Worm (Caenorhabditis elegans) whole organism, L1 larva: Measurements from ENCODE around the gene luc-7L3.

Experiments used
- C34B4.2 ChIP-seq: sonication (generic microtip); optimal IDR thresholded peaks from 2 replicates; lab custom pipeline; 2017; ENCODE audit warnings: mild to moderate bottlenecking, missing genetic modification characterization, missing compliant biosample characterization
- F16B12.6 ChIP-seq: fragments of 150-350 bp; optimal IDR thresholded peaks from 2 replicates; lab custom pipeline; 2014; ENCODE audit warnings: missing biosample characterization, missing genetic modification characterization
- aha-1 ChIP-seq: fragments of 150-350 bp; optimal IDR thresholded peaks from 2 replicates; lab custom pipeline; 2014; ENCODE audit warnings: missing biosample characterization, missing genetic modification characterization
- aly-2 ChIP-seq: fragments of 150-350 bp; optimal IDR thresholded peaks from 2 replicates; lab custom pipeline; 2014; ENCODE audit warnings: missing biosample characterization, missing genetic modification characterization
- blmp-1 ChIP-seq: fragments of 150-350 bp; optimal IDR thresholded peaks from 2 replicates; lab custom pipeline; 2014; ENCODE audit warnings: missing biosample characterization, missing genetic modification characterization
- ceh-63 ChIP-seq: fragments of 200-800 bp; sonication (Bioruptor generic); optimal IDR thresholded peaks from 2 replicates; lab custom pipeline; 2018; ENCODE audit warnings: mild to moderate bottlenecking, missing genetic modification characterization, missing compliant biosample characterization
- ceh-82 ChIP-seq, 3 experiments: fragments of 150-350 bp in 1 of 3; sonication (generic microtip) in 2 of 3; optimal IDR thresholded peaks; 2 replicates each; lab custom pipeline; 2014 to 2017; ENCODE audit warnings: missing biosample characterization in 3 of 3, missing genetic modification characterization in 3 of 3
- ceh-90 ChIP-seq: sonication (generic microtip); optimal IDR thresholded peaks from 2 replicates; lab custom pipeline; 2016; ENCODE audit warnings: missing genetic modification characterization, missing compliant biosample characterization
- ces-1 ChIP-seq: fragments of 150-350 bp; optimal IDR thresholded peaks from 2 replicates; lab custom pipeline; 2014; ENCODE audit warnings: missing biosample characterization, missing genetic modification reagents, missing genetic modification characterization
- dpl-1 ChIP-seq, 3 experiments: fragments of 150-350 bp in 2 of 3; sonication (generic microtip) in 1 of 3; optimal IDR thresholded peaks; 2 replicates each; lab custom pipeline; 2014 to 2017; ENCODE audit warnings: missing biosample characterization in 3 of 3, missing genetic modification characterization in 3 of 3, missing genetic modification reagents in 3 of 3
- dsc-1 ChIP-seq: sonication (generic microtip); optimal IDR thresholded peaks from 2 replicates; lab custom pipeline; 2016; ENCODE audit warnings: mild to moderate bottlenecking, missing genetic modification characterization, missing compliant biosample characterization
- efl-1 ChIP-seq, 4 experiments: fragments of 150-350 bp; optimal IDR thresholded peaks in 3 of 4; peaks in 1 of 4; 1 replicate in 1 of 4; 2 replicates in 3 of 4; lab custom pipeline; 2014; ENCODE audit warnings: missing biosample characterization in 2 of 4, missing genetic modification characterization in 2 of 4, missing genetic modification reagents in 2 of 4
- efl-3 ChIP-seq: fragments of 200-800 bp; sonication (Bioruptor generic); optimal IDR thresholded peaks from 2 replicates; lab custom pipeline; 2018; ENCODE audit warnings: mild to moderate bottlenecking, missing genetic modification characterization, missing compliant biosample characterization
- egl-13 ChIP-seq: sonication (generic microtip); optimal IDR thresholded peaks from 2 replicates; lab custom pipeline; 2016; ENCODE audit warnings: missing genotype, missing genetic modification reagents, missing genetic modification characterization, missing compliant biosample characterization
- egl-27 ChIP-seq, 2 experiments: fragments of 150-350 bp in 1 of 2; sonication (generic microtip); optimal IDR thresholded peaks; 3 replicates each; lab custom pipeline; 2017 to 2018; ENCODE audit warnings: missing biosample characterization in 2 of 2, missing genetic modification characterization in 2 of 2, missing genetic modification reagents in 2 of 2
- elt-2 ChIP-seq: sonication (generic microtip); optimal IDR thresholded peaks from 2 replicates; lab custom pipeline; 2016; ENCODE audit warnings: missing genetic modification characterization, mild to moderate bottlenecking, inconsistent platforms, missing compliant biosample characterization, missing genetic modification reagents
- elt-3 ChIP-seq, 6 experiments: fragments of 150-350 bp in 1 of 6; sonication (generic microtip); optimal IDR thresholded peaks; 2 replicates each; lab custom pipeline; 2017 to 2018; ENCODE audit warnings: missing biosample characterization in 6 of 6, missing genetic modification characterization in 6 of 6, inconsistent platforms in 1 of 6
- ets-5 ChIP-seq: fragments of 200-800 bp; sonication (Bioruptor generic); IDR thresholded peaks from 2 replicates; pipeline ENCODE4 v1.3.6; 2022; ENCODE audit warnings: missing genetic modification characterization, missing compliant biosample characterization
- fkh-10 ChIP-seq: sonication (generic microtip); optimal IDR thresholded peaks from 2 replicates; lab custom pipeline; 2017; ENCODE audit warnings: missing biosample characterization, missing genetic modification reagents, missing genetic modification characterization
- fkh-8 ChIP-seq: sonication (generic microtip); optimal IDR thresholded peaks from 2 replicates; lab custom pipeline; 2016; ENCODE audit warnings: mild to moderate bottlenecking, missing genetic modification characterization, missing compliant biosample characterization
- hlh-17 ChIP-seq: fragments of 200-800 bp; sonication (Bioruptor generic); optimal IDR thresholded peaks from 2 replicates; lab custom pipeline; 2018; ENCODE audit warnings: missing genetic modification characterization, mild to moderate bottlenecking, missing compliant biosample characterization, moderate library complexity, borderline replicate concordance
- hpl-2 ChIP-seq: fragments of 150-350 bp; optimal IDR thresholded peaks from 2 replicates; lab custom pipeline; 2014; ENCODE audit warnings: missing biosample characterization, missing genetic modification reagents, missing genetic modification characterization
- irx-1 ChIP-seq: sonication (generic microtip); optimal IDR thresholded peaks from 2 replicates; lab custom pipeline; 2016; ENCODE audit warnings: missing genetic modification characterization, missing compliant biosample characterization
- jun-1 ChIP-seq: fragments of 150-350 bp; optimal IDR thresholded peaks from 2 replicates; lab custom pipeline; 2014; ENCODE audit warnings: missing biosample characterization, missing genetic modification reagents, missing genetic modification characterization
- lin-14 ChIP-seq: fragments of 200-800 bp; sonication (Bioruptor generic); optimal IDR thresholded peaks from 2 replicates; lab custom pipeline; 2018; ENCODE audit warnings: mild to moderate bottlenecking, missing genetic modification characterization, moderate library complexity, missing compliant biosample characterization
- lin-15B ChIP-seq: fragments of 150-350 bp; sonication (generic microtip); optimal IDR thresholded peaks from 3 replicates; lab custom pipeline; 2014; ENCODE audit warnings: missing biosample characterization, missing genetic modification characterization
- lin-35 ChIP-seq, 2 experiments: fragments of 150-350 bp; optimal IDR thresholded peaks; 2 replicates each; lab custom pipeline; 2014; ENCODE audit warnings: missing biosample characterization in 2 of 2, missing genetic modification characterization in 2 of 2, missing genetic modification reagents in 2 of 2
- lin-39 ChIP-seq: fragments of 150-350 bp; optimal IDR thresholded peaks from 2 replicates; lab custom pipeline; 2014; ENCODE audit warnings: missing biosample characterization, missing genetic modification reagents, missing genetic modification characterization
- mab-9 ChIP-seq: fragments of 200-800 bp; sonication (Bioruptor generic); IDR thresholded peaks from 2 replicates; pipeline ENCODE4 v1.3.6; 2022; ENCODE audit warnings: missing genetic modification reagents, missing genetic modification characterization, missing compliant biosample characterization
- mdl-1 ChIP-seq, 2 experiments: fragments of 150-350 bp; optimal IDR thresholded peaks; 2 replicates each; lab custom pipeline; 2014 to 2017; ENCODE audit warnings: missing biosample characterization in 2 of 2, missing genetic modification characterization in 2 of 2, inconsistent platforms in 1 of 2
- mef-2 ChIP-seq: fragments of 150-350 bp; optimal IDR thresholded peaks from 2 replicates; lab custom pipeline; 2014; ENCODE audit warnings: missing biosample characterization, missing genetic modification characterization
- mep-1 ChIP-seq: fragments of 150-350 bp; optimal IDR thresholded peaks from 2 replicates; lab custom pipeline; 2014; ENCODE audit warnings: missing biosample characterization, missing genetic modification characterization
- nhr-20 ChIP-seq: sonication (generic microtip); optimal IDR thresholded peaks from 2 replicates; lab custom pipeline; 2016; ENCODE audit warnings: mild to moderate bottlenecking, missing genetic modification characterization, missing compliant biosample characterization
- nhr-237 ChIP-seq: fragments of 150-350 bp; optimal IDR thresholded peaks from 2 replicates; lab custom pipeline; 2014; ENCODE audit warnings: missing biosample characterization, missing genetic modification characterization
- nhr-47 ChIP-seq: sonication (generic microtip); optimal IDR thresholded peaks from 2 replicates; lab custom pipeline; 2016; ENCODE audit warnings: mild to moderate bottlenecking, missing genetic modification characterization, moderate library complexity, missing compliant biosample characterization
- nhr-77 ChIP-seq: fragments of 150-350 bp; optimal IDR thresholded peaks from 2 replicates; lab custom pipeline; 2014; ENCODE audit warnings: missing biosample characterization, missing genetic modification characterization
- nhr-84 ChIP-seq: sonication (generic microtip); optimal IDR thresholded peaks from 2 replicates; lab custom pipeline; 2017; ENCODE audit warnings: missing biosample characterization, missing genetic modification characterization
- nhr-85 ChIP-seq: sonication (generic microtip); peaks from one replicate; lab custom pipeline; 2016; ENCODE audit warnings: missing genetic modification characterization, inconsistent platforms, missing compliant biosample characterization
- nhr-90 ChIP-seq: sonication (generic microtip); optimal IDR thresholded peaks from 2 replicates; lab custom pipeline; 2016; ENCODE audit warnings: mild to moderate bottlenecking, missing genetic modification characterization, missing compliant biosample characterization; ENCODE audit not compliant: poor library complexity
- pqm-1 ChIP-seq: sonication (generic microtip); optimal IDR thresholded peaks from 3 replicates; lab custom pipeline; 2017; ENCODE audit warnings: missing biosample characterization, missing genetic modification characterization
- skn-1 ChIP-seq: fragments of 150-350 bp; optimal IDR thresholded peaks from 2 replicates; lab custom pipeline; 2014; ENCODE audit warnings: missing biosample characterization, missing genetic modification characterization
- snu-23 ChIP-seq: sonication (generic microtip); optimal IDR thresholded peaks from 2 replicates; lab custom pipeline; 2016; ENCODE audit warnings: missing genetic modification characterization, missing compliant biosample characterization
- sox-4 ChIP-seq: sonication (generic microtip); optimal IDR thresholded peaks from 2 replicates; lab custom pipeline; 2016; ENCODE audit warnings: missing genetic modification characterization, missing compliant biosample characterization
- sup-37 ChIP-seq: fragments of 200-800 bp; sonication (Bioruptor generic); optimal IDR thresholded peaks from 2 replicates; lab custom pipeline; 2018; ENCODE audit warnings: mild to moderate bottlenecking, missing genetic modification characterization, missing compliant biosample characterization
- tbx-2 ChIP-seq: sonication (generic microtip); optimal IDR thresholded peaks from 2 replicates; lab custom pipeline; 2016; ENCODE audit warnings: missing genetic modification characterization, missing compliant biosample characterization
- unc-130 ChIP-seq: fragments of 150-350 bp; optimal IDR thresholded peaks from 2 replicates; lab custom pipeline; 2017; ENCODE audit warnings: missing biosample characterization, missing genetic modification characterization, inconsistent platforms
- unc-86 ChIP-seq: sonication (generic microtip); optimal IDR thresholded peaks from 2 replicates; lab custom pipeline; 2016; ENCODE audit warnings: missing genetic modification characterization, missing compliant biosample characterization
- zag-1 ChIP-seq: fragments of 150-350 bp; optimal IDR thresholded peaks from 2 replicates; lab custom pipeline; 2014; ENCODE audit warnings: missing biosample characterization, missing genetic modification characterization
- zip-4 ChIP-seq: fragments of 200-800 bp; sonication (Bioruptor generic); optimal IDR thresholded peaks from 2 replicates; lab custom pipeline; 2018; ENCODE audit warnings: mild to moderate bottlenecking, missing genetic modification characterization, moderate library complexity, missing compliant biosample characterization
- ztf-11 ChIP-seq, 2 experiments: sonication (generic microtip); optimal IDR thresholded peaks; 2 replicates each; lab custom pipeline; 2016 to 2017; ENCODE audit warnings: missing genetic modification characterization in 2 of 2, missing biosample characterization in 1 of 2, missing compliant biosample characterization in 1 of 2
- ztf-4 ChIP-seq: fragments of 150-350 bp; optimal IDR thresholded peaks from 2 replicates; lab custom pipeline; 2014; ENCODE audit warnings: missing biosample characterization, missing genetic modification characterization

The luc-7L3 gene

ce11 chrII:97992-98763 lies at the start of gene luc-7L3, which contains the start of gene sftb-6:
luc-7L3 (minus strand) TSS chrII:98027.
sftb-6 (plus strand) TSS chrII:98404.
- TF ChIP-seq nhr-47 (tag; lab: Kevin White, UChicago): peak; percentile 89
- no peak for TF ChIP-seq nhr-237 (tag; lab: Kevin White, UChicago)
- no peak for TF ChIP-seq egl-27 (tag; optimal IDR thresholded peaks at IDR 0.05; lab: Kevin White, UChicago)
- peak; percentile 55 for TF ChIP-seq zip-4 (GFP tag; lab: Kevin White, UChicago)
- TF ChIP-seq ceh-82 (tag; optimal IDR thresholded peaks at IDR 0.05; lab: Kevin White, UChicago): peak in 2 of 3 experiments; percentile 25 to 33
- TF ChIP-seq aly-2 (tag; lab: Kevin White, UChicago): no peak
- peak; percentile 76 for TF ChIP-seq fkh-8 (tag; lab: Kevin White, UChicago)
- TF ChIP-seq nhr-20 (tag; lab: Kevin White, UChicago): peak; percentile 62
- peak; percentile 50 for TF ChIP-seq skn-1 (tag; lab: Kevin White, UChicago)
- no peak for TF ChIP-seq C34B4.2 (tag; lab: Kevin White, UChicago)
- TF ChIP-seq nhr-85 (tag; lab: Kevin White, UChicago): peak; percentile 86
- TF ChIP-seq snu-23 (GFP tag; lab: Kevin White, UChicago): peak; percentile 73
- TF ChIP-seq jun-1 (tag; lab: Kevin White, UChicago): no peak
- TF ChIP-seq elt-2: peak; percentile 9
- TF ChIP-seq fkh-10 (GFP tag; lab: Kevin White, UChicago): no peak
- peak; percentile 28 for TF ChIP-seq lin-15B (tag; lab: Kevin White, UChicago)
- peak; percentile 38 to 48 for TF ChIP-seq efl-1 (optimal IDR thresholded peaks at IDR 0.05; lab: Kevin White, UChicago)
- TF ChIP-seq efl-1 (GFP tag; optimal IDR thresholded peaks at IDR 0.05 in 1 of 2; lab: Kevin White, UChicago): peak; percentile 61 to 87
- peak; percentile 50 for TF ChIP-seq sup-37
- no peak for TF ChIP-seq aha-1 (tag; lab: Kevin White, UChicago)
- no peak for TF ChIP-seq hpl-2 (GFP tag; lab: Kevin White, UChicago)
- TF ChIP-seq unc-86 (tag; lab: Kevin White, UChicago): peak; percentile 53
- peak; percentile 75 for TF ChIP-seq nhr-90
- TF ChIP-seq F16B12.6 (tag; lab: Kevin White, UChicago): peak; percentile 28
- no peak for TF ChIP-seq pqm-1
- no peak for TF ChIP-seq ceh-63 (GFP tag; lab: Kevin White, UChicago)
- TF ChIP-seq dpl-1 (GFP tag; optimal IDR thresholded peaks at IDR 0.05; lab: Kevin White, UChicago): peak; percentile 40 to 68 (median 50)
- peak; percentile 44 for TF ChIP-seq ceh-90 (tag; lab: Kevin White, UChicago)
- peak; percentile 75 for TF ChIP-seq tbx-2
- TF ChIP-seq lin-35 (GFP tag; optimal IDR thresholded peaks at IDR 0.05; lab: Kevin White, UChicago): peak; percentile 58 to 62
- TF ChIP-seq nhr-84 (tag; lab: Kevin White, UChicago): no peak
- TF ChIP-seq ces-1 (GFP tag; lab: Kevin White, UChicago): no peak
- TF ChIP-seq egl-13 (tag; lab: Kevin White, UChicago): peak; percentile 55
- no peak for TF ChIP-seq zag-1
- no peak for TF ChIP-seq mef-2 (tag; lab: Kevin White, UChicago)
- peak; percentile 74; the same call in 1 of the 2 replicates for TF ChIP-seq mab-9 (GFP tag; lab: Robert Waterston, UW)
- TF ChIP-seq ztf-11 (tag; optimal IDR thresholded peaks at IDR 0.05; lab: Kevin White, UChicago): peak in 1 of 2 experiments; percentile 24
- TF ChIP-seq ztf-4 (tag; lab: Kevin White, UChicago): no peak
- no peak for TF ChIP-seq lin-14 (GFP tag; lab: Kevin White, UChicago)
- peak; percentile 56 for TF ChIP-seq lin-39 (tag; lab: Kevin White, UChicago)
- TF ChIP-seq elt-3 (tag; optimal IDR thresholded peaks at IDR 0.05; lab: Kevin White, UChicago): no peak
- TF ChIP-seq unc-130 (tag; lab: Kevin White, UChicago): no peak
- TF ChIP-seq dsc-1 (tag; lab: Kevin White, UChicago): peak; percentile 61
- peak; percentile 73 for TF ChIP-seq irx-1 (tag; lab: Kevin White, UChicago)
- TF ChIP-seq blmp-1 (tag; lab: Kevin White, UChicago): peak; percentile 22
- peak; percentile 24 for TF ChIP-seq nhr-77 (tag; lab: Kevin White, UChicago)
- no peak for TF ChIP-seq ets-5
- no peak for TF ChIP-seq hlh-17 (GFP tag; lab: Kevin White, UChicago)
- TF ChIP-seq efl-3 (GFP tag; lab: Kevin White, UChicago): no peak
- no peak for TF ChIP-seq mdl-1 (tag; optimal IDR thresholded peaks at IDR 0.05; lab: Kevin White, UChicago)
- TF ChIP-seq mep-1: peak; percentile 55
- peak; percentile 65 for TF ChIP-seq sox-4 (tag; lab: Kevin White, UChicago)
